Worm (Caenorhabditis elegans): ENCODE results near the gene ttr-41.
A peak's percentile ranks its signal among the peaks of the same experiment; 100 is the strongest.

Gene ttr-41

ce11 chrII:4739984-4740462 is 12.4 kb upstream of the ttr-41 start, which contains the start of gene eas-1 (continued):
- no peak for TF ChIP-seq egl-27 (tag; optimal IDR thresholded peaks at IDR 0.05)
- no peak for TF ChIP-seq ceh-82 (tag; optimal IDR thresholded peaks at IDR 0.05)
- peak; percentile 40 for TF ChIP-seq fos-1 (tag; optimal IDR thresholded peaks at IDR 0.05)
- no peak for TF ChIP-seq ztf-4 (tag; optimal IDR thresholded peaks at IDR 0.05)
- no peak for TF ChIP-seq elt-3 (tag; optimal IDR thresholded peaks at IDR 0.05)
- TF ChIP-seq mab-5 (tag; optimal IDR thresholded peaks at IDR 0.05): peak; percentile 35
- TF ChIP-seq sma-9 (GFP tag; optimal IDR thresholded peaks at IDR 0.05): peak; percentile 87
- no peak for TF ChIP-seq sma-9 (tag; optimal IDR thresholded peaks at IDR 0.05)
- peak; percentile 73 to 88 for TF ChIP-seq mdl-1 (tag; optimal IDR thresholded peaks at IDR 0.05)
- no peak for TF ChIP-seq nhr-10 (tag; optimal IDR thresholded peaks at IDR 0.05)
- TF ChIP-seq ztf-1 (GFP tag; conservative IDR thresholded peaks at IDR 0.05): no peak
- peak; percentile 86 for TF ChIP-seq C34F6.9 (tag; optimal IDR thresholded peaks at IDR 0.05)
- TF ChIP-seq ZK546.5 (tag; optimal IDR thresholded peaks at IDR 0.05): peak; percentile 27
- peak; percentile 14 for TF ChIP-seq blmp-1 (tag; optimal IDR thresholded peaks at IDR 0.05; ENCODE audit: insufficient read depth)
- no peak for TF ChIP-seq Y55F3AM.14 (GFP tag; optimal IDR thresholded peaks at IDR 0.05)
- peak; percentile 39 for TF ChIP-seq sem-4 (tag; optimal IDR thresholded peaks at IDR 0.05)
- no peak for TF ChIP-seq nhr-237 (tag; optimal IDR thresholded peaks at IDR 0.05)
- TF ChIP-seq ceh-16 (tag; optimal IDR thresholded peaks at IDR 0.05): no peak
- TF ChIP-seq unc-55 (GFP tag; optimal IDR thresholded peaks at IDR 0.05): peak; percentile 84

- TF ChIP-seq gmeb-1 (tag; optimal IDR thresholded peaks at IDR 0.05): no peak
- TF ChIP-seq nhr-12 (tag; optimal IDR thresholded peaks at IDR 0.05): no peak
These were observed 9.7 kb upstream of the ttr-41 start, which contains the start of gene ctsa-1.1 for ce11 chrII:4737348-4737747. TSS of gene ctsa-1.1 (plus strand) at chrII:4737648.

ce11 chrII:4736585-4736984 is 8.9 kb upstream of the ttr-41 start:
- peak in 1 of 2 experiments; percentile 33 for TF ChIP-seq lsy-2 (tag; optimal IDR thresholded peaks at IDR 0.05)
- TF ChIP-seq nhr-23 (tag; optimal IDR thresholded peaks at IDR 0.05): no peak
- TF ChIP-seq mab-5 (tag; optimal IDR thresholded peaks at IDR 0.05): peak; percentile 30
- TF ChIP-seq sma-9 (GFP tag; optimal IDR thresholded peaks at IDR 0.05): peak; percentile 45
- TF ChIP-seq sma-9 (tag; optimal IDR thresholded peaks at IDR 0.05): no peak
- no peak for TF ChIP-seq snpc-4 (tag; optimal IDR thresholded peaks at IDR 0.05)
- peak; percentile 26 for TF ChIP-seq C34F6.9 (tag; optimal IDR thresholded peaks at IDR 0.05)
- TF ChIP-seq F13H6.1 (tag; optimal IDR thresholded peaks at IDR 0.05): peak; percentile 28

- TF ChIP-seq ceh-82 (tag; optimal IDR thresholded peaks at IDR 0.05): no peak
- no peak for TF ChIP-seq nhr-23 (tag; optimal IDR thresholded peaks at IDR 0.05)
- TF ChIP-seq C34F6.9 (tag; optimal IDR thresholded peaks at IDR 0.05): no peak
- TF ChIP-seq nhr-25 (tag; optimal IDR thresholded peaks at IDR 0.05): peak; percentile 10
- TF ChIP-seq sma-9 (GFP tag; optimal IDR thresholded peaks at IDR 0.05): no peak
- no peak for TF ChIP-seq sma-9 (tag; optimal IDR thresholded peaks at IDR 0.05)
- no peak for TF ChIP-seq nhr-21 (tag; optimal IDR thresholded peaks at IDR 0.05)
- no peak for TF ChIP-seq snpc-4 (tag; optimal IDR thresholded peaks at IDR 0.05)
- TF ChIP-seq sma-3 (GFP tag; optimal IDR thresholded peaks at IDR 0.05): no peak
- peak; percentile 93 for TF ChIP-seq blmp-1 (tag; optimal IDR thresholded peaks at IDR 0.05; ENCODE audit: insufficient read depth)
These were observed 6.8 kb upstream of the ttr-41 start for ce11 chrII:4734477-4734876.

ce11 chrII:4733848-4734247 is 6.2 kb upstream of the ttr-41 start, which contains the start of gene F41C3.11:
TSS of gene F41C3.11 (minus strand) at chrII:4733948.
- TF ChIP-seq sma-3 (GFP tag; optimal IDR thresholded peaks at IDR 0.05): no peak
- no peak for TF ChIP-seq alr-1 (tag; optimal IDR thresholded peaks at IDR 0.05)
- TF ChIP-seq ceh-82 (tag; optimal IDR thresholded peaks at IDR 0.05): no peak
- TF ChIP-seq sem-4 (tag; optimal IDR thresholded peaks at IDR 0.05): no peak
- TF ChIP-seq ztf-11 (tag; optimal IDR thresholded peaks at IDR 0.05): no peak
- no peak for TF ChIP-seq skn-1 (tag; optimal IDR thresholded peaks at IDR 0.05)
- TF ChIP-seq ztf-1 (GFP tag; conservative IDR thresholded peaks at IDR 0.05): no peak
- no peak for TF ChIP-seq lin-11 (tag; optimal IDR thresholded peaks at IDR 0.05)

- no peak for TF ChIP-seq aly-2 (tag; optimal IDR thresholded peaks at IDR 0.05)
- TF ChIP-seq crh-2 (tag; optimal IDR thresholded peaks at IDR 0.05): no peak
- TF ChIP-seq lsy-2 (tag; optimal IDR thresholded peaks at IDR 0.05): no peak
- no peak for TF ChIP-seq sma-9 (GFP tag; optimal IDR thresholded peaks at IDR 0.05)
- TF ChIP-seq sma-9 (tag; optimal IDR thresholded peaks at IDR 0.05): no peak
- TF ChIP-seq C34F6.9 (tag; optimal IDR thresholded peaks at IDR 0.05): no peak
- TF ChIP-seq sma-3 (GFP tag; optimal IDR thresholded peaks at IDR 0.05): no peak
- TF ChIP-seq mbf-1 (tag; optimal IDR thresholded peaks at IDR 0.05): no peak
These were observed 2.1 kb upstream of the ttr-41 start, which contains the start of gene F41C3.7 for ce11 chrII:4729733-4730132. TSS of gene F41C3.7 (plus strand) at chrII:4730033.
